Fruit fly (Drosophila melanogaster) whole organism, prepupa: Measurements from ENCODE around the gene eIF4A.

Source experiments
- Blimp-1 ChIP-seq: fragments of 200-800 bp; sonication (Bioruptor generic); optimal IDR thresholded peaks from 3 replicates; lab custom pipeline; 2017; ENCODE audit warnings: missing biosample characterization, missing genetic modification characterization, mild to moderate bottlenecking, moderate library complexity, missing genetic modification reagents
- CG11294 ChIP-seq: fragments of 200-800 bp; sonication (Bioruptor generic); IDR thresholded peaks from 2 replicates; pipeline ENCODE4 v1.3.6; 2022; ENCODE audit warnings: missing biosample characterization, missing genetic modification characterization
- CG15336 ChIP-seq: fragments of 200-800 bp; sonication (Bioruptor generic); IDR thresholded peaks from 2 replicates; pipeline ENCODE4 v1.3.6; 2022; ENCODE audit warnings: missing biosample characterization, missing genetic modification characterization
- CG1621 ChIP-seq: fragments of 200-800 bp; sonication (Bioruptor generic); optimal IDR thresholded peaks from 3 replicates; lab custom pipeline; 2018; ENCODE audit warnings: missing biosample characterization, mild to moderate bottlenecking, missing genetic modification characterization
- CG16779 ChIP-seq: fragments of 200-800 bp; sonication (Bioruptor generic); optimal IDR thresholded peaks from 3 replicates; lab custom pipeline; 2017; ENCODE audit warnings: missing biosample characterization, mild to moderate bottlenecking, missing genetic modification characterization
- CG3032 ChIP-seq: fragments of 200-800 bp; optimal IDR thresholded peaks from 2 replicates; lab custom pipeline; 2019; ENCODE audit warnings: missing biosample characterization, mild to moderate bottlenecking, missing genetic modification characterization, moderate library complexity
- CG34406 ChIP-seq: fragments of 200-800 bp; sonication (Bioruptor generic); optimal IDR thresholded peaks from 3 replicates; lab custom pipeline; 2016; ENCODE audit warnings: missing biosample characterization, missing genetic modification characterization
- CG6163 ChIP-seq: fragments of 200-800 bp; sonication (Bioruptor generic); IDR thresholded peaks from 3 replicates; pipeline ENCODE4 v1.3.6; 2022; ENCODE audit warnings: missing biosample characterization, missing genetic modification characterization
- CG6276 ChIP-seq: fragments of 200-800 bp; sonication (Bioruptor generic); optimal IDR thresholded peaks from 2 replicates; lab custom pipeline; 2017; ENCODE audit warnings: missing biosample characterization, mild to moderate bottlenecking, missing genetic modification characterization
- CG6792 ChIP-seq: fragments of 200-800 bp; sonication (Bioruptor generic); optimal IDR thresholded peaks from 3 replicates; lab custom pipeline; 2016; ENCODE audit warnings: missing biosample characterization, missing genetic modification characterization
- CG8119 ChIP-seq: fragments of 200-800 bp; sonication (Bioruptor generic); IDR thresholded peaks from 3 replicates; pipeline ENCODE4 v1.3.6; 2022; ENCODE audit warnings: missing biosample characterization, missing genetic modification characterization
- CG8632 ChIP-seq: fragments of 200-800 bp; sonication (Bioruptor generic); optimal IDR thresholded peaks from 3 replicates; lab custom pipeline; 2016; ENCODE audit warnings: missing biosample characterization, missing genetic modification characterization
- CG9139 ChIP-seq: fragments of 200-800 bp; sonication (Bioruptor generic); optimal IDR thresholded peaks from 3 replicates; lab custom pipeline; 2017; ENCODE audit warnings: missing biosample characterization, mild to moderate bottlenecking, missing genetic modification characterization
- Eip75B ChIP-seq: fragments of 200-800 bp; sonication (Bioruptor generic); optimal IDR thresholded peaks from 3 replicates; lab custom pipeline; 2016; ENCODE audit warnings: missing biosample characterization, missing genetic modification characterization
- Eip78C ChIP-seq: fragments of 200-800 bp; sonication (Bioruptor generic); peaks from one replicate; lab custom pipeline; 2016; ENCODE audit warnings: missing biosample characterization, missing genetic modification characterization
- Eip93F ChIP-seq: fragments of 200-800 bp; sonication (Bioruptor generic); optimal IDR thresholded peaks from 2 replicates; lab custom pipeline; 2016; ENCODE audit warnings: missing biosample characterization, mild to moderate bottlenecking, missing genetic modification characterization
- Ets96B ChIP-seq: fragments of 200-800 bp; optimal IDR thresholded peaks from 2 replicates; lab custom pipeline; 2019; ENCODE audit warnings: missing biosample characterization, mild to moderate bottlenecking, missing genetic modification characterization, moderate library complexity
- Gug ChIP-seq: fragments of 200-800 bp; sonication (Bioruptor generic); IDR thresholded peaks from 2 replicates; pipeline ENCODE4 v1.3.6; 2022; ENCODE audit warnings: missing biosample characterization, missing genetic modification characterization
- Hr38 ChIP-seq: sonication (Bioruptor generic); optimal IDR thresholded peaks from 2 replicates; lab custom pipeline; 2016; ENCODE audit warnings: missing biosample characterization, missing genetic modification characterization
- Hr4 ChIP-seq: fragments of 200-800 bp; sonication (Bioruptor generic); optimal IDR thresholded peaks from 3 replicates; lab custom pipeline; 2016; ENCODE audit warnings: missing biosample characterization, missing genetic modification characterization
- Smox ChIP-seq: fragments of 200-800 bp; sonication (Bioruptor generic); optimal IDR thresholded peaks from 3 replicates; lab custom pipeline; 2016; ENCODE audit warnings: missing biosample characterization, missing genetic modification characterization
- Sox102F ChIP-seq: fragments of 200-800 bp; sonication (Bioruptor generic); optimal IDR thresholded peaks from 2 replicates; lab custom pipeline; 2016; ENCODE audit warnings: missing biosample characterization, mild to moderate bottlenecking, missing genetic modification characterization
- Sox15 ChIP-seq: fragments of 200-800 bp; sonication (Bioruptor generic); optimal IDR thresholded peaks from 3 replicates; lab custom pipeline; 2016; ENCODE audit warnings: missing biosample characterization, missing genetic modification characterization
- cyc ChIP-seq: fragments of 200-800 bp; sonication (Bioruptor generic); optimal IDR thresholded peaks from 3 replicates; lab custom pipeline; 2016; ENCODE audit warnings: missing biosample characterization, missing genetic modification characterization
- fkh ChIP-seq: fragments of 200-800 bp; sonication (Bioruptor generic); optimal IDR thresholded peaks from 3 replicates; lab custom pipeline; 2017; ENCODE audit warnings: missing biosample characterization, mild to moderate bottlenecking, missing genetic modification characterization, moderate library complexity
- salr ChIP-seq, 2 experiments: fragments of 200-800 bp; sonication (Bioruptor generic); optimal IDR thresholded peaks; 3 replicates each; lab custom pipeline; 2016 to 2018; ENCODE audit warnings: missing biosample characterization in 2 of 2, missing genetic modification characterization in 2 of 2, mild to moderate bottlenecking in 1 of 2
- spab ChIP-seq: fragments of 200-800 bp; sonication (Bioruptor generic); optimal IDR thresholded peaks from 2 replicates; lab custom pipeline; 2017; ENCODE audit warnings: missing biosample characterization, mild to moderate bottlenecking, missing genetic modification characterization, missing genetic modification reagents
- svp ChIP-seq: fragments of 200-800 bp; sonication (Bioruptor generic); peaks from one replicate; lab custom pipeline; 2016; ENCODE audit warnings: missing biosample characterization, missing genetic modification characterization
- vri ChIP-seq: fragments of 200-800 bp; sonication (Bioruptor generic); optimal IDR thresholded peaks from 3 replicates; lab custom pipeline; 2016; ENCODE audit warnings: missing biosample characterization, mild to moderate bottlenecking, missing genetic modification characterization

Gene eIF4A

dm6 chr2L:5943229-5944078, 38.1 kb upstream of the eIF4A start, which contains the start of the genes Sfp26Ad and Gpdh1 (continued):
- TF ChIP-seq salr (GFP tag; optimal IDR thresholded peaks at IDR 0.05; lab: Kevin White, UChicago) (peak in 1 of 2 experiments; percentile 49), Sox15 (GFP tag; lab: Kevin White, UChicago) (peak; percentile 19), CG8119 (GFP tag; lab: Robert Waterston, UW) (peak; percentile 71), Sox102F (GFP tag; lab: Kevin White, UChicago) (peak; percentile 79), CG11294 (GFP tag; lab: Robert Waterston, UW) (no peak), Hr38 (GFP tag; lab: Kevin White, UChicago) (no peak), Hr4 (GFP tag; lab: Kevin White, UChicago) (peak; percentile 62), CG3032 (tag; lab: Kevin White, UChicago) (peak; percentile 63), CG6276 (no peak), cyc (GFP tag; lab: Kevin White, UChicago) (peak; percentile 81), Eip75B (GFP tag; lab: Kevin White, UChicago) (peak; percentile 58), Eip93F (GFP tag; lab: Kevin White, UChicago) (no peak), CG16779 (tag; lab: Kevin White, UChicago) (peak; percentile 71), spab (GFP tag; lab: Kevin White, UChicago) (no peak), CG8632 (GFP tag; lab: Kevin White, UChicago) (peak; percentile 64), Blimp-1 (GFP tag; lab: Kevin White, UChicago) (peak; percentile 20)

dm6 chr2L:5944305-5945282, 37.0 kb upstream of the eIF4A start:
- peak; percentile 40; the same call in 1 of the 2 replicates for TF ChIP-seq CG15336 (GFP tag; lab: Robert Waterston, UW)
- no peak for TF ChIP-seq CG9139
- TF ChIP-seq CG8119 (GFP tag; lab: Robert Waterston, UW), result 0 out of 3 replicates have a peak, but pooled peaks have one; percentile 20
- TF ChIP-seq Sox15 (GFP tag; lab: Kevin White, UChicago), result no peak
- peak; percentile 74 for TF ChIP-seq fkh (GFP tag; lab: Kevin White, UChicago)
- no peak for TF ChIP-seq CG34406 (GFP tag; lab: Kevin White, UChicago)
- TF ChIP-seq CG1621, result peak; percentile 22
- TF ChIP-seq Eip75B (GFP tag; lab: Kevin White, UChicago), result peak; percentile 29
- 0 out of 2 replicates have a peak, but pooled peaks have one; percentile 30 for TF ChIP-seq Gug
- peak; percentile 99 for TF ChIP-seq svp
- peak; percentile 10 for TF ChIP-seq Eip93F (GFP tag; lab: Kevin White, UChicago)
- TF ChIP-seq salr (GFP tag; optimal IDR thresholded peaks at IDR 0.05; lab: Kevin White, UChicago), result no peak
- no peak for TF ChIP-seq Hr38 (GFP tag; lab: Kevin White, UChicago)
- TF ChIP-seq CG6163 (GFP tag; lab: Robert Waterston, UW), result peak; percentile 58; the same call in 1 of the 3 replicates
- TF ChIP-seq CG16779 (tag; lab: Kevin White, UChicago), result peak; percentile 58
- peak; percentile 58 for TF ChIP-seq vri (GFP tag; lab: Kevin White, UChicago)
- TF ChIP-seq Ets96B, result no peak
- TF ChIP-seq CG6792, result no peak
- TF ChIP-seq Smox (GFP tag; lab: Kevin White, UChicago), result no peak
- TF ChIP-seq Hr4 (GFP tag; lab: Kevin White, UChicago), result no peak
- peak; percentile 50 for TF ChIP-seq Eip78C (GFP tag; lab: Kevin White, UChicago)

- TF ChIP-seq svp (peak; percentile 90), CG1621 (no peak)
Observed at dm6 chr2L:5945651-5946547, 35.7 kb upstream of the eIF4A start.
